Worm (Caenorhabditis elegans) whole organism, L1 larva: ENCODE data around the gene lron-13.
A peak's percentile ranks its signal among the peaks of the same experiment; 100 is the strongest.

Experiments
- Y116A8C.19 ChIP-seq: sonication (generic microtip); optimal IDR thresholded peaks from 2 replicates; lab custom pipeline; 2016; ENCODE audit warnings: missing compliant biosample characterization, missing genetic modification characterization, borderline replicate concordance
- aha-1 ChIP-seq: fragments of 150-350 bp; optimal IDR thresholded peaks from 2 replicates; lab custom pipeline; 2014; ENCODE audit warnings: missing biosample characterization, missing genetic modification characterization
- alr-1 ChIP-seq: fragments of 200-800 bp; sonication (Bioruptor generic); optimal IDR thresholded peaks from 2 replicates; lab custom pipeline; 2018; ENCODE audit warnings: borderline replicate concordance, mild to moderate bottlenecking, missing genetic modification characterization, missing compliant biosample characterization
- aly-2 ChIP-seq: fragments of 150-350 bp; optimal IDR thresholded peaks from 2 replicates; lab custom pipeline; 2014; ENCODE audit warnings: missing biosample characterization, missing genetic modification characterization
- ama-1 ChIP-seq: fragments of 150-350 bp; optimal IDR thresholded peaks from 2 replicates; lab custom pipeline; 2014
- blmp-1 ChIP-seq: fragments of 150-350 bp; optimal IDR thresholded peaks from 2 replicates; lab custom pipeline; 2014; ENCODE audit warnings: missing biosample characterization, missing genetic modification characterization
- ceh-82 ChIP-seq, 3 experiments: fragments of 150-350 bp in 1 of 3; sonication (generic microtip) in 2 of 3; optimal IDR thresholded peaks; 2 replicates each; lab custom pipeline; 2014 to 2017; ENCODE audit warnings: missing biosample characterization in 3 of 3, missing genetic modification characterization in 3 of 3
- ceh-90 ChIP-seq: sonication (generic microtip); optimal IDR thresholded peaks from 2 replicates; lab custom pipeline; 2016; ENCODE audit warnings: missing genetic modification characterization, missing compliant biosample characterization
- dpl-1 ChIP-seq, 3 experiments: fragments of 150-350 bp in 2 of 3; sonication (generic microtip) in 1 of 3; optimal IDR thresholded peaks; 2 replicates each; lab custom pipeline; 2014 to 2017; ENCODE audit warnings: missing biosample characterization in 3 of 3, missing genetic modification characterization in 3 of 3, missing genetic modification reagents in 3 of 3
- efl-1 ChIP-seq, 4 experiments: fragments of 150-350 bp; optimal IDR thresholded peaks in 3 of 4; peaks in 1 of 4; 1 replicate in 1 of 4; 2 replicates in 3 of 4; lab custom pipeline; 2014; ENCODE audit warnings: missing biosample characterization in 2 of 4, missing genetic modification characterization in 2 of 4, missing genetic modification reagents in 2 of 4
- egl-13 ChIP-seq: sonication (generic microtip); optimal IDR thresholded peaks from 2 replicates; lab custom pipeline; 2016; ENCODE audit warnings: missing genotype, missing genetic modification reagents, missing genetic modification characterization, missing compliant biosample characterization
- elt-3 ChIP-seq, 6 experiments: fragments of 150-350 bp in 1 of 6; sonication (generic microtip); optimal IDR thresholded peaks; 2 replicates each; lab custom pipeline; 2017 to 2018; ENCODE audit warnings: missing biosample characterization in 6 of 6, missing genetic modification characterization in 6 of 6, inconsistent platforms in 1 of 6
- fkh-4 ChIP-seq: sonication (generic microtip); optimal IDR thresholded peaks from 2 replicates; lab custom pipeline; 2016; ENCODE audit warnings: missing compliant biosample characterization, missing genetic modification characterization, borderline replicate concordance
- grh-1 ChIP-seq: fragments of 200-800 bp; sonication (Bioruptor generic); IDR thresholded peaks from 2 replicates; pipeline ENCODE4 v1.3.6; 2022; ENCODE audit warnings: missing genetic modification reagents, missing genetic modification characterization, missing compliant biosample characterization
- hlh-17 ChIP-seq: fragments of 200-800 bp; sonication (Bioruptor generic); optimal IDR thresholded peaks from 2 replicates; lab custom pipeline; 2018; ENCODE audit warnings: missing genetic modification characterization, mild to moderate bottlenecking, missing compliant biosample characterization, moderate library complexity, borderline replicate concordance
- irx-1 ChIP-seq: sonication (generic microtip); optimal IDR thresholded peaks from 2 replicates; lab custom pipeline; 2016; ENCODE audit warnings: missing genetic modification characterization, missing compliant biosample characterization
- isw-1 ChIP-seq: fragments of 200-800 bp; sonication (Bioruptor generic); IDR thresholded peaks from 2 replicates; pipeline ENCODE4 v1.3.6; 2022; ENCODE audit warnings: missing genetic modification characterization, missing compliant biosample characterization
- lin-13 ChIP-seq: fragments of 150-350 bp; optimal IDR thresholded peaks from 2 replicates; lab custom pipeline; 2014; ENCODE audit warnings: missing biosample characterization, missing genetic modification reagents, missing genetic modification characterization
- lin-14 ChIP-seq: fragments of 200-800 bp; sonication (Bioruptor generic); optimal IDR thresholded peaks from 2 replicates; lab custom pipeline; 2018; ENCODE audit warnings: mild to moderate bottlenecking, missing genetic modification characterization, moderate library complexity, missing compliant biosample characterization
- lin-35 ChIP-seq, 2 experiments: fragments of 150-350 bp; optimal IDR thresholded peaks; 2 replicates each; lab custom pipeline; 2014; ENCODE audit warnings: missing biosample characterization in 2 of 2, missing genetic modification characterization in 2 of 2, missing genetic modification reagents in 2 of 2
- mab-9 ChIP-seq: fragments of 200-800 bp; sonication (Bioruptor generic); IDR thresholded peaks from 2 replicates; pipeline ENCODE4 v1.3.6; 2022; ENCODE audit warnings: missing genetic modification reagents, missing genetic modification characterization, missing compliant biosample characterization
- mep-1 ChIP-seq: fragments of 150-350 bp; optimal IDR thresholded peaks from 2 replicates; lab custom pipeline; 2014; ENCODE audit warnings: missing biosample characterization, missing genetic modification characterization
- nhr-12 ChIP-seq: sonication (generic microtip); optimal IDR thresholded peaks from 2 replicates; lab custom pipeline; 2017; ENCODE audit warnings: missing biosample characterization, missing genetic modification characterization
- nhr-19 ChIP-seq: fragments of 200-800 bp; sonication (Bioruptor generic); conservative IDR thresholded peaks from 2 replicates; pipeline ENCODE4 v1.3.6; 2022; ENCODE audit warnings: missing genetic modification characterization, missing compliant biosample characterization
- nhr-237 ChIP-seq: fragments of 150-350 bp; optimal IDR thresholded peaks from 2 replicates; lab custom pipeline; 2014; ENCODE audit warnings: missing biosample characterization, missing genetic modification characterization
- nhr-28 ChIP-seq: fragments of 150-350 bp; optimal IDR thresholded peaks from 2 replicates; lab custom pipeline; 2014; ENCODE audit warnings: missing biosample characterization, missing genetic modification characterization
- nhr-71 ChIP-seq: sonication (generic microtip); optimal IDR thresholded peaks from 2 replicates; lab custom pipeline; 2016; ENCODE audit warnings: mild to moderate bottlenecking, missing genetic modification characterization, moderate library complexity, missing compliant biosample characterization
- nhr-76 ChIP-seq: sonication (generic microtip); optimal IDR thresholded peaks from 2 replicates; lab custom pipeline; 2017; ENCODE audit warnings: missing biosample characterization, missing genetic modification characterization
- nhr-85 ChIP-seq: sonication (generic microtip); peaks from one replicate; lab custom pipeline; 2016; ENCODE audit warnings: missing genetic modification characterization, inconsistent platforms, missing compliant biosample characterization
- pag-3 ChIP-seq: sonication (generic microtip); optimal IDR thresholded peaks from 2 replicates; lab custom pipeline; 2017; ENCODE audit warnings: missing genetic modification characterization, mild to moderate bottlenecking, missing compliant biosample characterization, antibody characterized with exemption, borderline replicate concordance; ENCODE audit not compliant: insufficient read depth
- pax-3 ChIP-seq: fragments of 200-800 bp; sonication (Bioruptor generic); optimal IDR thresholded peaks from 2 replicates; lab custom pipeline; 2018; ENCODE audit warnings: mild to moderate bottlenecking, missing genetic modification characterization, moderate library complexity, missing compliant biosample characterization
- snu-23 ChIP-seq: sonication (generic microtip); optimal IDR thresholded peaks from 2 replicates; lab custom pipeline; 2016; ENCODE audit warnings: missing genetic modification characterization, missing compliant biosample characterization
- sox-4 ChIP-seq: sonication (generic microtip); optimal IDR thresholded peaks from 2 replicates; lab custom pipeline; 2016; ENCODE audit warnings: missing genetic modification characterization, missing compliant biosample characterization
- swsn-7 ChIP-seq: sonication (generic microtip); optimal IDR thresholded peaks from 2 replicates; lab custom pipeline; 2016; ENCODE audit warnings: missing genetic modification characterization, missing compliant biosample characterization
- tlp-1 ChIP-seq: fragments of 150-350 bp; optimal IDR thresholded peaks from 2 replicates; lab custom pipeline; 2014; ENCODE audit warnings: missing biosample characterization, missing genetic modification characterization
- unc-130 ChIP-seq: fragments of 150-350 bp; optimal IDR thresholded peaks from 2 replicates; lab custom pipeline; 2017; ENCODE audit warnings: missing biosample characterization, missing genetic modification characterization, inconsistent platforms
- unc-30 ChIP-seq: sonication (generic microtip); optimal IDR thresholded peaks from 2 replicates; lab custom pipeline; 2017; ENCODE audit warnings: missing biosample characterization, missing genetic modification characterization
- unc-86 ChIP-seq: sonication (generic microtip); optimal IDR thresholded peaks from 2 replicates; lab custom pipeline; 2016; ENCODE audit warnings: missing genetic modification characterization, missing compliant biosample characterization
- xbp-1 ChIP-seq: sonication (generic microtip); optimal IDR thresholded peaks from 2 replicates; lab custom pipeline; 2016; ENCODE audit warnings: missing genetic modification characterization, missing compliant biosample characterization
- zag-1 ChIP-seq: fragments of 150-350 bp; optimal IDR thresholded peaks from 2 replicates; lab custom pipeline; 2014; ENCODE audit warnings: missing biosample characterization, missing genetic modification characterization
- zip-4 ChIP-seq: fragments of 200-800 bp; sonication (Bioruptor generic); optimal IDR thresholded peaks from 2 replicates; lab custom pipeline; 2018; ENCODE audit warnings: mild to moderate bottlenecking, missing genetic modification characterization, moderate library complexity, missing compliant biosample characterization

lron-13 gene

ce11 chrIII:13570347-13570746 is 43.1 kb downstream of the lron-13 start, which contains the start of gene exc-12:
Gene exc-12, minus strand, starts transcription at chrIII:13570447.
- TF ChIP-seq mab-9 (no peak), ceh-90 (tag; lab: Kevin White, UChicago) (no peak), ama-1 (lab: Kevin White, UChicago) (no peak), sox-4 (no peak), efl-1 (optimal IDR thresholded peaks at IDR 0.05; lab: Kevin White, UChicago) (no peak), efl-1 (GFP tag; optimal IDR thresholded peaks at IDR 0.05 in 1 of 2; lab: Kevin White, UChicago) (no peak), mep-1 (no peak), blmp-1 (tag; lab: Kevin White, UChicago) (no peak), nhr-85 (no peak), aly-2 (tag; lab: Kevin White, UChicago) (no peak), unc-86 (no peak), swsn-7 (no peak), nhr-71 (tag; lab: Kevin White, UChicago) (no peak), Y116A8C.19 (tag; lab: Kevin White, UChicago) (no peak), grh-1 (GFP tag; lab: Robert Waterston, UW) (no peak), lin-35 (GFP tag; optimal IDR thresholded peaks at IDR 0.05; lab: Kevin White, UChicago) (no peak), egl-13 (no peak), pax-3 (no peak), pag-3 (no peak)

- TF ChIP-seq elt-3 (tag; optimal IDR thresholded peaks at IDR 0.05; lab: Kevin White, UChicago) (peak in 1 of 6 experiments; percentile 55), ceh-82 (tag; optimal IDR thresholded peaks at IDR 0.05; lab: Kevin White, UChicago) (no peak), nhr-85 (peak; percentile 37), efl-1 (optimal IDR thresholded peaks at IDR 0.05; lab: Kevin White, UChicago) (no peak), efl-1 (GFP tag; optimal IDR thresholded peaks at IDR 0.05 in 1 of 2; lab: Kevin White, UChicago) (no peak), blmp-1 (tag; lab: Kevin White, UChicago) (peak; percentile 70)
Measured at ce11 chrIII:13575610-13576232, 48.5 kb downstream of the lron-13 start, which contains the start of gene osm-7. Gene osm-7, plus strand, starts transcription at chrIII:13576182.

DNA sequence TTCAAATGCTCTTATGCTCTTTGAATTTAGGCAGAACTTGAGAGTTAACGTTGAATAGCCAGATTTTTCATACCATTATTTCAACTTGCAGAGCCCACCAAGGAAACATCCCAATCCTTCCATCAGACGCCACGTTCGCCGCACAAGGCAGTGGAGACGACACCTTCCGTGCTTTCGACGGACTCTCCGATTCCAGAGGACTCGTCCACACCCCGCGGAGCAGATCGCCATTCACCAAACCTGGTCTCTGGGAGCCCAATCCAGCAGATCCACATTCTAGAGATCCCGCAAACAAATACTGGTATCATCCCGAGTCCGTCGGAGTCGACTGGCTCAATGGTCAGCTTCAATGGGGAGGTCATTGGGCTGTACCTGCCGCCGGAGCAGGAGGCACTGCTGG is 52.8 kb downstream of the lron-13 start:
- TF ChIP-seq elt-3 (tag; optimal IDR thresholded peaks at IDR 0.05; lab: Kevin White, UChicago) (no peak), lin-14 (GFP tag; lab: Kevin White, UChicago) (no peak), alr-1 (tag; lab: Kevin White, UChicago) (no peak), grh-1 (GFP tag; lab: Robert Waterston, UW) (0 out of 2 replicates have a peak, but pooled peaks have one; percentile 14)

DNA sequence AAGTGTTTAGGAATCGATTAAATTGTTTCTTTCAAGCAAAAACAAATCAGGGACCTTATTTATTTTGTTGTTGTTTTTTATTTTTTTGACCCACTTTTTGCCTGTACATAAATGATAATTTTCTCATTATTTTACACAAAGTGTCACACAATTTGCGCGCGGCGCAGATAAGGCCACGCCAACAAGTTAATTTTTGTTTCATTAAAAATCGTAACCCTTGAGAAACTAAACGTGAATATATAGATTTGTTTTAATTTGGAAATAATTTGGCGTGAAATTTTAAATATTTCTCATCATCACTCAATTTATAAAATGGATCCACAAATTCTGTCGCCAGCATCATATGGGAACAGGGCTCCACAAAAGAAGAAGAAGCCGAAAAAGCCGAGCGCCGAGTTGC is 53.3 kb downstream of the lron-13 start, which contains the start of gene T05D4.5:
TSS of gene T05D4.5 (plus strand) at position 301 of the 400 bp plus-strand sequence.
- TF ChIP-seq nhr-76 (tag; lab: Kevin White, UChicago) (no peak), swsn-7 (no peak), dpl-1 (GFP tag; optimal IDR thresholded peaks at IDR 0.05; lab: Kevin White, UChicago) (no peak), unc-86 (no peak), xbp-1 (no peak), sox-4 (no peak), snu-23 (no peak), zag-1 (tag; lab: Kevin White, UChicago) (no peak), aha-1 (no peak), efl-1 (optimal IDR thresholded peaks at IDR 0.05; lab: Kevin White, UChicago) (no peak), efl-1 (GFP tag; optimal IDR thresholded peaks at IDR 0.05 in 1 of 2; lab: Kevin White, UChicago) (no peak), ceh-82 (tag; optimal IDR thresholded peaks at IDR 0.05; lab: Kevin White, UChicago) (no peak), fkh-4 (tag; lab: Kevin White, UChicago) (no peak), isw-1 (no peak), unc-130 (tag; lab: Kevin White, UChicago) (no peak), nhr-12 (tag; lab: Kevin White, UChicago) (no peak)

DNA sequence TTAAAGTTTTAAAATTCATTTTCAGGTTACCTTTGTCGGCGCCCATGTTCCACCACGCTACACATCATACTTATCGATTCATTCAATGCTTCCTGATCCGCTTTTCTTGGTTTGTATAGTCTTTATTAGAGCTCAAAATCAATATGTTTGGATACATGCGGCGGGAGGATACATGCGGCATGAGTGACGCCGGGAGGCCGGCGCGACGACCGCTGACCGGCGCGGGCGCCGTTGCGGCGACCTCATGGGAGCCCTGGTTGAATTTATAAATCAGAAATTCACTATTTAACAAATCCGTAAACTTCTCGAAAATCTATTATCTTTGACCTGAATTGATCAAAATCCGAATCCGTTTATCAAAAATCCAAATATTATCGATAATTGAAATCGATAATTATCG is 54.5 kb downstream of the lron-13 start:
- TF ChIP-seq nhr-19 (GFP tag; lab: Robert Waterston, UW) (no peak), tlp-1 (tag; lab: Kevin White, UChicago) (no peak), dpl-1 (GFP tag; optimal IDR thresholded peaks at IDR 0.05; lab: Kevin White, UChicago) (no peak), isw-1 (no peak), unc-30 (tag; lab: Kevin White, UChicago) (no peak), aha-1 (no peak), lin-13 (no peak), grh-1 (GFP tag; lab: Robert Waterston, UW) (no peak), aly-2 (tag; lab: Kevin White, UChicago) (no peak), zag-1 (tag; lab: Kevin White, UChicago) (no peak), nhr-28 (tag; lab: Kevin White, UChicago) (no peak), zip-4 (GFP tag; lab: Kevin White, UChicago) (no peak), nhr-237 (tag; lab: Kevin White, UChicago) (no peak), hlh-17 (no peak), irx-1 (no peak)
